Fruit fly (Drosophila melanogaster): ENCODE results near the gene sbr.

Gene sbr

dm6 chrX:10802457-10803378 is 44.2 kb downstream of the sbr start:
- TF ChIP-seq CG10348 (GFP tag; IDR thresholded peaks at IDR 0.05) = no peak
- TF ChIP-seq gl (tag; optimal IDR thresholded peaks at IDR 0.05) = no peak
- TF ChIP-seq EcR (GFP tag; optimal IDR thresholded peaks at IDR 0.05) = peak; percentile 38
- peak; percentile 72 for TF ChIP-seq CG4496 (GFP tag; IDR thresholded peaks at IDR 0.05)
- no peak; the same call in 1 of the 2 replicates for TF ChIP-seq CG32121 (GFP tag; IDR thresholded peaks at IDR 0.05)
- 0 out of 2 replicates have a peak, but pooled peaks have one; percentile 7 for TF ChIP-seq Ets98B (GFP tag; IDR thresholded peaks at IDR 0.05)
- no peak for TF ChIP-seq Pif1A (GFP tag; optimal IDR thresholded peaks at IDR 0.05)
- TF ChIP-seq CG8159 (tag; optimal IDR thresholded peaks at IDR 0.05) = peak; percentile 78
- peak; percentile 41 for TF ChIP-seq Snoo (tag; optimal IDR thresholded peaks at IDR 0.05)
- TF ChIP-seq rn (GFP tag; IDR thresholded peaks at IDR 0.05) = no peak
- peak; percentile 67 for TF ChIP-seq CG15710 (tag; optimal IDR thresholded peaks at IDR 0.05)
- TF ChIP-seq CG34367 (tag; optimal IDR thresholded peaks at IDR 0.05) = peak; percentile 47
- TF ChIP-seq D1 (tag; optimal IDR thresholded peaks at IDR 0.05) = no peak
- peak; percentile 16; the same call in 1 of the 2 replicates for TF ChIP-seq CG12605 (GFP tag; IDR thresholded peaks at IDR 0.05)
- TF ChIP-seq Pif1B (GFP tag; optimal IDR thresholded peaks at IDR 0.05) = no peak
- no peak for TF ChIP-seq CG13204 (GFP tag; optimal IDR thresholded peaks at IDR 0.05)
- TF ChIP-seq fd96Ca (GFP tag; IDR thresholded peaks at IDR 0.05) = peak; percentile 73
- TF ChIP-seq CG17806 (tag; optimal IDR thresholded peaks at IDR 0.05) = peak; percentile 55
- TF ChIP-seq CG8301 (tag; optimal IDR thresholded peaks at IDR 0.05) = peak; percentile 26
- TF ChIP-seq CG14655 (GFP tag; optimal IDR thresholded peaks at IDR 0.05) = peak; percentile 73
- TF ChIP-seq CG9948 (tag; optimal IDR thresholded peaks at IDR 0.05) = peak; percentile 72

- TF ChIP-seq Pif1B (GFP tag; optimal IDR thresholded peaks at IDR 0.05) (no peak), CG12605 (GFP tag; IDR thresholded peaks at IDR 0.05) (no peak; the same call in 1 of the 2 replicates), CG32121 (GFP tag; IDR thresholded peaks at IDR 0.05) (peak; percentile 17; the same call in 1 of the 2 replicates), D1 (tag; optimal IDR thresholded peaks at IDR 0.05) (no peak), fd96Ca (GFP tag; IDR thresholded peaks at IDR 0.05) (0 out of 3 replicates have a peak, but pooled peaks have one; percentile 54), CG13204 (GFP tag; optimal IDR thresholded peaks at IDR 0.05) (no peak), CG17806 (tag; optimal IDR thresholded peaks at IDR 0.05) (no peak), rn (GFP tag; IDR thresholded peaks at IDR 0.05) (no peak), CG15710 (tag; optimal IDR thresholded peaks at IDR 0.05) (no peak), Ets98B (GFP tag; IDR thresholded peaks at IDR 0.05) (no peak), CG8301 (tag; optimal IDR thresholded peaks at IDR 0.05) (no peak), CG4496 (GFP tag; IDR thresholded peaks at IDR 0.05) (peak; percentile 21; the same call in 2 of the 3 replicates), EcR (GFP tag; optimal IDR thresholded peaks at IDR 0.05) (peak; percentile 95), CG34367 (tag; optimal IDR thresholded peaks at IDR 0.05) (no peak), CG10348 (GFP tag; IDR thresholded peaks at IDR 0.05) (no peak), CG14655 (GFP tag; optimal IDR thresholded peaks at IDR 0.05) (no peak), CG9948 (tag; optimal IDR thresholded peaks at IDR 0.05) (no peak), Snoo (tag; optimal IDR thresholded peaks at IDR 0.05) (no peak), Pif1A (GFP tag; optimal IDR thresholded peaks at IDR 0.05) (no peak), gl (tag; optimal IDR thresholded peaks at IDR 0.05) (no peak), CG8159 (tag; optimal IDR thresholded peaks at IDR 0.05) (no peak)
Observed at dm6 chrX:10801827-10802456, 45.0 kb downstream of the sbr start.

dm6 chrX:10801033-10801432 is 45.9 kb downstream of the sbr start:
- TF ChIP-seq Pif1A (GFP tag; optimal IDR thresholded peaks at IDR 0.05) = no peak
- peak; percentile 26 for TF ChIP-seq Pif1B (GFP tag; optimal IDR thresholded peaks at IDR 0.05)
- TF ChIP-seq CG13204 (GFP tag; optimal IDR thresholded peaks at IDR 0.05) = no peak
- TF ChIP-seq CG8301 (tag; optimal IDR thresholded peaks at IDR 0.05) = no peak
- no peak for TF ChIP-seq EcR (GFP tag; optimal IDR thresholded peaks at IDR 0.05)
- TF ChIP-seq CG14655 (GFP tag; optimal IDR thresholded peaks at IDR 0.05) = no peak
- TF ChIP-seq CG12605 (GFP tag; IDR thresholded peaks at IDR 0.05) = peak; percentile 56; the same call in 1 of the 2 replicates
- TF ChIP-seq Snoo (tag; optimal IDR thresholded peaks at IDR 0.05) = no peak
- TF ChIP-seq fd96Ca (GFP tag; IDR thresholded peaks at IDR 0.05) = peak; percentile 41; the same call in 1 of the 3 replicates

dm6 chrX:10789279-10789678 is 57.6 kb downstream of the sbr start:
- TF ChIP-seq CG17806 (tag; optimal IDR thresholded peaks at IDR 0.05) (no peak), D1 (tag; optimal IDR thresholded peaks at IDR 0.05) (peak; percentile 53), CG8159 (tag; optimal IDR thresholded peaks at IDR 0.05) (no peak)

dm6 chrX:10787352-10787751 is 59.5 kb downstream of the sbr start:
- no peak for TF ChIP-seq CG13204 (GFP tag; optimal IDR thresholded peaks at IDR 0.05)
- no peak for TF ChIP-seq CG14655 (GFP tag; optimal IDR thresholded peaks at IDR 0.05)
- no peak for TF ChIP-seq CG34367 (tag; optimal IDR thresholded peaks at IDR 0.05)
- TF ChIP-seq Snoo (tag; optimal IDR thresholded peaks at IDR 0.05) = no peak
- no peak for TF ChIP-seq CG32121 (GFP tag; IDR thresholded peaks at IDR 0.05)
- no peak for TF ChIP-seq CG8301 (tag; optimal IDR thresholded peaks at IDR 0.05)
- TF ChIP-seq CG8159 (tag; optimal IDR thresholded peaks at IDR 0.05) = no peak
- no peak for TF ChIP-seq CG12605 (GFP tag; IDR thresholded peaks at IDR 0.05)

Measured in whole organism, pupa.